Fruit fly (Drosophila melanogaster) whole organism, embryonic: Measurements from ENCODE around the gene CG6709.

Experiments
- Bdp1 ChIP-seq: fragments of 200-800 bp; sonication (Bioruptor generic); optimal IDR thresholded peaks from 3 replicates; lab custom pipeline; 2016; ENCODE audit warnings: missing biosample characterization, missing genetic modification characterization
- CG12104 ChIP-seq: fragments of 200-800 bp; sonication (Bioruptor generic); optimal IDR thresholded peaks from 3 replicates; lab custom pipeline; 2016; ENCODE audit warnings: missing biosample characterization, missing genetic modification characterization
- CG17359 ChIP-seq: fragments of 200-800 bp; sonication (Bioruptor generic); optimal IDR thresholded peaks from 3 replicates; lab custom pipeline; 2018; ENCODE audit warnings: missing biosample characterization, mild to moderate bottlenecking, missing genetic modification characterization, moderate library complexity
- CG18599 ChIP-seq: fragments of 200-800 bp; sonication (Bioruptor generic); optimal IDR thresholded peaks from 3 replicates; lab custom pipeline; 2017; ENCODE audit warnings: missing biosample characterization, missing genetic modification characterization, mild to moderate bottlenecking, moderate library complexity, missing genetic modification reagents
- CG2129 ChIP-seq: fragments of 200-800 bp; sonication (Bioruptor generic); IDR thresholded peaks from 2 replicates; pipeline ENCODE4 v1.3.6; 2022; ENCODE audit warnings: missing biosample characterization, missing genetic modification characterization; ENCODE audit not compliant: partially characterized antibody
- CG30403 ChIP-seq: fragments of 200-800 bp; sonication (Bioruptor generic); optimal IDR thresholded peaks from 3 replicates; lab custom pipeline; 2016; ENCODE audit warnings: missing biosample characterization, missing genetic modification characterization
- CG32772 ChIP-seq: fragments of 200-800 bp; sonication (Bioruptor generic); IDR thresholded peaks from 2 replicates; pipeline ENCODE4 v1.3.6; 2022; ENCODE audit warnings: missing biosample characterization, missing genetic modification characterization
- CG3281 ChIP-seq: fragments of 200-800 bp; sonication (Bioruptor generic); optimal IDR thresholded peaks from 3 replicates; lab custom pipeline; 2017; ENCODE audit warnings: missing biosample characterization, mild to moderate bottlenecking, missing genetic modification characterization
- CG4404 ChIP-seq: fragments of 200-800 bp; sonication (Bioruptor generic); IDR thresholded peaks from 2 replicates; pipeline ENCODE4 v1.3.6; 2022; ENCODE audit warnings: missing biosample characterization, missing genetic modification characterization
- CG6813 ChIP-seq: fragments of 200-800 bp; sonication (Bioruptor generic); optimal IDR thresholded peaks from 2 replicates; lab custom pipeline; 2017; ENCODE audit warnings: missing biosample characterization, missing genetic modification characterization, mild to moderate bottlenecking, moderate library complexity, missing genetic modification reagents
- CG6854 ChIP-seq: fragments of 200-800 bp; sonication (Bioruptor generic); optimal IDR thresholded peaks from 3 replicates; lab custom pipeline; 2017; ENCODE audit warnings: missing biosample characterization, mild to moderate bottlenecking, missing genetic modification characterization
- CG7372 ChIP-seq: fragments of 200-800 bp; sonication (Bioruptor generic); IDR thresholded peaks from 2 replicates; pipeline ENCODE4 v1.3.6; 2022; ENCODE audit warnings: missing biosample characterization, missing genetic modification characterization
- CG9437 ChIP-seq: fragments of 200-800 bp; sonication (Bioruptor generic); optimal IDR thresholded peaks from 2 replicates; lab custom pipeline; 2018; ENCODE audit warnings: missing biosample characterization, mild to moderate bottlenecking, missing genetic modification characterization
- CG9797 ChIP-seq: fragments of 200-800 bp; sonication (Bioruptor generic); optimal IDR thresholded peaks from 3 replicates; lab custom pipeline; 2018; ENCODE audit warnings: missing biosample characterization, mild to moderate bottlenecking, missing genetic modification characterization
- CTCF ChIP-seq: fragments of 200-800 bp; sonication (Bioruptor generic); optimal IDR thresholded peaks from 2 replicates; lab custom pipeline; 2017; ENCODE audit warnings: missing biosample characterization, mild to moderate bottlenecking, missing genetic modification characterization, moderate library complexity
- D ChIP-seq, 2 experiments: fragments of 200-800 bp in 1 of 2; fragments of >200 bp in 1 of 2; sonication (Bioruptor generic) in 1 of 2; optimal IDR thresholded peaks; 2 replicates in 1 of 2; 3 replicates in 1 of 2; lab custom pipeline; 2017; ENCODE audit warnings: mild to moderate bottlenecking in 1 of 2, missing biosample characterization in 1 of 2, missing genetic modification characterization in 1 of 2, missing genetic modification reagents in 1 of 2
- Deaf1 ChIP-seq: fragments of 200-800 bp; optimal IDR thresholded peaks from 3 replicates; lab custom pipeline; 2019; ENCODE audit warnings: missing biosample characterization, mild to moderate bottlenecking, missing genetic modification characterization, moderate library complexity
- Dek ChIP-seq: fragments of 200-800 bp; sonication (Bioruptor generic); optimal IDR thresholded peaks from 3 replicates; lab custom pipeline; 2019; ENCODE audit warnings: missing biosample characterization, mild to moderate bottlenecking, missing genetic modification characterization, moderate library complexity
- Ets97D ChIP-seq: fragments of 200-800 bp; sonication (Bioruptor generic); optimal IDR thresholded peaks from 3 replicates; lab custom pipeline; 2016; ENCODE audit warnings: missing biosample characterization, missing genetic modification characterization
- Fer2 ChIP-seq: fragments of 200-800 bp; sonication (Bioruptor generic); optimal IDR thresholded peaks from 2 replicates; lab custom pipeline; 2018; ENCODE audit warnings: missing biosample characterization, mild to moderate bottlenecking, missing genetic modification characterization, moderate library complexity
- GATAe ChIP-seq: fragments of 200-800 bp; sonication (Bioruptor generic); conservative IDR thresholded peaks from 2 replicates; pipeline ENCODE4 v1.3.6; 2022; ENCODE audit warnings: missing biosample characterization, missing genetic modification characterization
- HmgZ ChIP-seq: fragments of 200-800 bp; sonication (Bioruptor generic); optimal IDR thresholded peaks from 2 replicates; lab custom pipeline; 2018; ENCODE audit warnings: missing biosample characterization, mild to moderate bottlenecking, missing genetic modification characterization
- Mes4 ChIP-seq: fragments of 200-800 bp; sonication (Bioruptor generic); optimal IDR thresholded peaks from 2 replicates; lab custom pipeline; 2016; ENCODE audit warnings: missing biosample characterization, missing genetic modification characterization
- NK7.1 ChIP-seq: fragments of 200-800 bp; sonication (Bioruptor generic); optimal IDR thresholded peaks from 3 replicates; lab custom pipeline; 2016; ENCODE audit warnings: missing biosample characterization, missing genetic modification characterization
- NfI ChIP-seq: fragments of 200-800 bp; sonication (Bioruptor generic); optimal IDR thresholded peaks from 3 replicates; lab custom pipeline; 2018; ENCODE audit warnings: missing biosample characterization, mild to moderate bottlenecking, missing genetic modification characterization, moderate library complexity
- Oli ChIP-seq: fragments of 200-800 bp; sonication (Bioruptor generic); optimal IDR thresholded peaks from 2 replicates; lab custom pipeline; 2018; ENCODE audit warnings: missing biosample characterization, mild to moderate bottlenecking, missing genetic modification characterization, moderate library complexity
- Rx ChIP-seq: fragments of 200-800 bp; sonication (Bioruptor generic); IDR thresholded peaks from 2 replicates; pipeline ENCODE4 v1.3.6; 2022; ENCODE audit warnings: missing biosample characterization, missing genetic modification characterization
- Vsx1 ChIP-seq: fragments of 200-800 bp; sonication (Bioruptor generic); optimal IDR thresholded peaks from 2 replicates; lab custom pipeline; 2017; ENCODE audit warnings: missing biosample characterization, mild to moderate bottlenecking, missing genetic modification characterization, missing genetic modification reagents
- ase ChIP-seq: fragments of 200-800 bp; sonication (Bioruptor generic); IDR thresholded peaks from 3 replicates; pipeline ENCODE4 v1.3.6; 2022; ENCODE audit warnings: missing biosample characterization, missing genetic modification characterization
- bbx ChIP-seq: fragments of 200-800 bp; sonication (Bioruptor generic); IDR thresholded peaks from 2 replicates; pipeline ENCODE4 v1.3.6; 2022; ENCODE audit warnings: missing biosample characterization, missing genetic modification characterization; ENCODE audit not compliant: partially characterized antibody
- croc ChIP-seq: fragments of 200-800 bp; sonication (Bioruptor generic); conservative IDR thresholded peaks from 3 replicates; pipeline ENCODE4 v1.3.6; 2022; ENCODE audit warnings: missing biosample characterization, missing genetic modification characterization
- cwo ChIP-seq: fragments of 200-800 bp; sonication (Bioruptor generic); optimal IDR thresholded peaks from 3 replicates; lab custom pipeline; 2017; ENCODE audit warnings: missing biosample characterization, missing genetic modification characterization, mild to moderate bottlenecking, moderate library complexity, missing genetic modification reagents
- dmrt11E ChIP-seq: fragments of 200-800 bp; sonication (Bioruptor generic); optimal IDR thresholded peaks from 3 replicates; lab custom pipeline; 2018; ENCODE audit warnings: missing biosample characterization, mild to moderate bottlenecking, missing genetic modification characterization, moderate library complexity
- ems ChIP-seq: fragments of 200-800 bp; sonication (Bioruptor generic); optimal IDR thresholded peaks from 3 replicates; lab custom pipeline; 2016; ENCODE audit warnings: missing biosample characterization, missing genetic modification characterization
- en ChIP-seq: fragments of 200-800 bp; sonication (Bioruptor generic); optimal IDR thresholded peaks from 2 replicates; lab custom pipeline; 2016; ENCODE audit warnings: missing biosample characterization, missing genetic modification characterization
- gcm ChIP-seq: fragments of 200-800 bp; sonication (Bioruptor generic); optimal IDR thresholded peaks from 2 replicates; lab custom pipeline; 2019; ENCODE audit warnings: missing biosample characterization, mild to moderate bottlenecking, missing genetic modification characterization, moderate library complexity
- h ChIP-seq: fragments of >200 bp; optimal IDR thresholded peaks from 2 replicates; lab custom pipeline; 2017
- insv ChIP-seq, 2 experiments: fragments of 200-800 bp; sonication (Bioruptor generic); optimal IDR thresholded peaks; 3 replicates each; lab custom pipeline; 2016 to 2018; ENCODE audit warnings: missing biosample characterization in 2 of 2, missing genetic modification characterization in 2 of 2
- jigr1 ChIP-seq: fragments of 200-800 bp; sonication (Bioruptor generic); IDR thresholded peaks from 3 replicates; pipeline ENCODE4 v1.3.6; 2022; ENCODE audit warnings: missing biosample characterization, missing genetic modification characterization
- kay ChIP-seq: fragments of 200-800 bp; sonication (Bioruptor generic); optimal IDR thresholded peaks from 2 replicates; lab custom pipeline; 2016; ENCODE audit warnings: missing biosample characterization, missing genetic modification characterization
- knrl ChIP-seq: fragments of 200-800 bp; sonication (Bioruptor generic); IDR thresholded peaks from 3 replicates; pipeline ENCODE4 v1.3.6; 2022; ENCODE audit warnings: missing biosample characterization, missing genetic modification characterization; ENCODE audit not compliant: partially characterized antibody
- lbe ChIP-seq: fragments of 200-800 bp; sonication (Bioruptor generic); optimal IDR thresholded peaks from 2 replicates; lab custom pipeline; 2016; ENCODE audit warnings: missing biosample characterization, mild to moderate bottlenecking, missing genetic modification characterization
- lilli ChIP-seq: fragments of 200-800 bp; sonication (Bioruptor generic); optimal IDR thresholded peaks from 3 replicates; lab custom pipeline; 2016; ENCODE audit warnings: missing biosample characterization, missing genetic modification characterization
- odd ChIP-seq: fragments of 200-800 bp; sonication (Bioruptor generic); optimal IDR thresholded peaks from 2 replicates; lab custom pipeline; 2017; ENCODE audit warnings: missing biosample characterization, mild to moderate bottlenecking, missing genetic modification characterization
- p53 ChIP-seq: fragments of 200-800 bp; sonication (Bioruptor generic); optimal IDR thresholded peaks from 2 replicates; lab custom pipeline; 2016; ENCODE audit warnings: missing biosample characterization, missing genetic modification characterization
- ro ChIP-seq: fragments of 200-800 bp; sonication (Bioruptor generic); IDR thresholded peaks from 2 replicates; pipeline ENCODE4 v1.3.6; 2022; ENCODE audit warnings: missing biosample characterization, missing genetic modification characterization
- shn ChIP-seq: fragments of 200-800 bp; sonication (Bioruptor generic); optimal IDR thresholded peaks from 3 replicates; lab custom pipeline; 2016; ENCODE audit warnings: missing biosample characterization, missing genetic modification characterization
- sima ChIP-seq: fragments of 200-800 bp; sonication (Bioruptor generic); optimal IDR thresholded peaks from 2 replicates; lab custom pipeline; 2016; ENCODE audit warnings: missing biosample characterization, missing genetic modification characterization
- sqz ChIP-seq: fragments of 200-800 bp; sonication (Bioruptor generic); optimal IDR thresholded peaks from 3 replicates; lab custom pipeline; 2018; ENCODE audit warnings: missing biosample characterization, mild to moderate bottlenecking, missing genetic modification characterization
- unc-4 ChIP-seq: fragments of 200-800 bp; sonication (Bioruptor generic); IDR thresholded peaks from 2 replicates; pipeline ENCODE4 v1.3.6; 2022; ENCODE audit warnings: missing biosample characterization, missing genetic modification characterization; ENCODE audit not compliant: partially characterized antibody

The CG6709 gene

DNA sequence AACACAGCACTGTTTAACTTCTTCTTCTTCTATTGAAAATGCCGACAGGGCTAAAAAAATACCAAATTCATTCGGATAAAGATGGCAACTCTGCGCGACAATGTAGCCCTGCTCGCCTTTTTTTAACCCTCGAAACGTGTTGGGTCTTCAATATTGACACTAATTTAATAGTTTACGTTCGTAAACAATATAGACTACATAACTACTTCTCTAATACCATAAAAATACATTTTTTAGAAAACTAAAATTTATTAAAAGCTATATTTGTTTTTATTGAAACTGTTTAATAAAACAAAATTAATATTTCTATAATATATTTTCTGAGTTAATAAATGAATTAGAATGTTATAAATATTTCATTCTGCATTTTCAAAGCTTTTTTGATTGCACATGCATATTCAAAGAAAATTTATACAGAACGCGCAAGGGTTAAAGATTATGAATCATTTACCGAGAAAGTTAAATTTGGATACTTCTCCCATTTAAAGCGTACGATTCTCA is 5.9 kb downstream of the CG6709 start, which contains the start of the genes Taf2 and CalpB (continued):
- TF ChIP-seq cwo (GFP tag; lab: Kevin White, UChicago) (peak; percentile 84), CG6854 (peak; percentile 61), HmgZ (tag; lab: Kevin White, UChicago) (peak; percentile 67), dmrt11E (tag; lab: Kevin White, UChicago) (peak; percentile 82), CG4404 (GFP tag; lab: Robert Waterston, UW) (peak; percentile 68), CG9437 (GFP tag; lab: Kevin White, UChicago) (peak; percentile 84), Oli (tag; lab: Kevin White, UChicago) (peak; percentile 73), lilli (GFP tag; lab: Kevin White, UChicago) (peak; percentile 73), ro (GFP tag; lab: Robert Waterston, UW) (peak; percentile 51; the same call in 1 of the 2 replicates), CG18599 (GFP tag; lab: Kevin White, UChicago) (peak; percentile 87), Vsx1 (GFP tag; lab: Kevin White, UChicago) (no peak), h (no peak), p53 (GFP tag; lab: Kevin White, UChicago) (no peak), croc (peak; percentile 72), CG3281 (GFP tag; lab: Kevin White, UChicago) (peak; percentile 89), lbe (GFP tag; lab: Kevin White, UChicago) (no peak), CG12104 (GFP tag; lab: Kevin White, UChicago) (peak; percentile 84), sqz (GFP tag; lab: Kevin White, UChicago) (peak; percentile 87), insv (GFP tag; optimal IDR thresholded peaks at IDR 0.05; lab: Kevin White, UChicago) (peak in 1 of 2 experiments; percentile 4), sima (GFP tag; lab: Kevin White, UChicago) (no peak), CG6813 (peak; percentile 70), shn (GFP tag; lab: Kevin White, UChicago) (peak; percentile 54), Mes4 (no peak), Dek (tag; lab: Kevin White, UChicago) (peak; percentile 90), CG2129 (no peak), CG7372 (GFP tag; lab: Robert Waterston, UW) (peak; percentile 77), CG32772 (GFP tag; lab: Robert Waterston, UW) (peak; percentile 82), jigr1 (GFP tag; lab: Robert Waterston, UW) (no peak), knrl (GFP tag; lab: Robert Waterston, UW) (peak; percentile 25; the same call in 1 of the 3 replicates), unc-4 (GFP tag; lab: Robert Waterston, UW) (no peak), Fer2 (peak; percentile 84), CG30403 (GFP tag; lab: Kevin White, UChicago) (peak; percentile 92), NK7.1 (GFP tag; lab: Kevin White, UChicago) (no peak), ems (peak; percentile 39), D (optimal IDR thresholded peaks at IDR 0.05; lab: Kevin White, UChicago) (no peak), D (GFP tag; optimal IDR thresholded peaks at IDR 0.05; lab: Kevin White, UChicago) (peak; percentile 82), CG9797 (GFP tag; lab: Kevin White, UChicago) (peak; percentile 37), CTCF (GFP tag; lab: Kevin White, UChicago) (peak; percentile 10), odd (GFP tag; lab: Kevin White, UChicago) (no peak), NfI (GFP tag; lab: Kevin White, UChicago) (peak; percentile 73), en (no peak), Deaf1 (tag; lab: Kevin White, UChicago) (peak; percentile 82), kay (peak; percentile 96), gcm (GFP tag; lab: Kevin White, UChicago) (no peak), GATAe (GFP tag; lab: Robert Waterston, UW) (peak; percentile 63), Bdp1 (GFP tag; lab: Kevin White, UChicago) (peak; percentile 15), Ets97D (GFP tag; lab: Kevin White, UChicago) (peak; percentile 31), CG17359 (peak; percentile 87), Rx (GFP tag; lab: Robert Waterston, UW) (no peak), ase (GFP tag; lab: Robert Waterston, UW) (peak; percentile 74), bbx (peak; percentile 47)
